Fruit fly (Drosophila melanogaster): Measurements from ENCODE around the gene Sfp23F.
A peak's percentile ranks its signal among the peaks of the same experiment; 100 is the strongest.

Sfp23F gene

DNA sequence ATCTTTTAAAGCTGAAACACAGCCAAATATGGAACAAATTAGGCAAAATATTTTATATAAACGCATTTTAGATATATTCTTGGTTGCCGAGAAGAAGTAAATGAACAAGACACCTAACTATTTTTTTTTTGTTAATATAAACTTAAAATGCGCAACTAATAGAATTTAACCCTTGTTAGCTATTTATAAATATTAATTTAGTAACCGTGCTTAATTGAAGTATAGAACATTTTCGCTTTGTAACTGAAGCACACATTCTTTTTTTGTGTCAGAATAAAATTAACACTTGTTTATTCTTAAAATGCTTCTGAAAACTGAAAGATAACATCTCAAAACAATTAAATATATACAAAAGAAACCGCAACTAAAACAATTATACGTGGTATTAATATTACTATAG lies at the start of gene Sfp23F:
Gene Sfp23F, minus strand, starts transcription at position 101 of the 400 bp plus-strand sequence.
- TF ChIP-seq CG10669 (GFP tag; optimal IDR thresholded peaks at IDR 0.05) (no peak), Hr39 (GFP tag; optimal IDR thresholded peaks at IDR 0.05) (no peak), Blimp-1 (GFP tag; optimal IDR thresholded peaks at IDR 0.05) (no peak), Hr38 (GFP tag; optimal IDR thresholded peaks at IDR 0.05) (no peak), CG34406 (GFP tag; optimal IDR thresholded peaks at IDR 0.05) (no peak), eg (GFP tag; IDR thresholded peaks at IDR 0.05) (no peak), Ets21C (GFP tag; optimal IDR thresholded peaks at IDR 0.05) (no peak), Sox14 (GFP tag; optimal IDR thresholded peaks at IDR 0.05) (no peak), acj6 (GFP tag; optimal IDR thresholded peaks at IDR 0.05) (no peak)

DNA sequence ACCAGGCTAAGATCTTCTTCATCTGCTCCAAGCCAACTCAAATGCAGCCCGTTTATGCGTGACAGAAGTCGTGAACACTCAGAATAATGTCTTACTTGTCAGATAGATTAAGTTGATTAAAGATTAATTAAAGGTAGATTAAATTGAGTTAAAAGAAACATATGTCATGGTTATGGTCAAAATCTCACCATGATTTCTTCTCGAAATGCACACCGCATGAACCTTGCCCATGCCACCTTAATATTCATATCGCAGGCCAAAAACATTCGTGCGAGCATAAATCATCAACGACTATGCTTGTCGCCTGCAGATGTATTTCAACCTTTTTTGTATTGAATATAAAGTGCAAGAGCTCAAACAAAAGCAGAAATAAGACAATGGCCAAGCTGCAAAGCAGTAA lies 49.5 kb upstream of the Sfp23F start:
- TF ChIP-seq fd59A (GFP tag; optimal IDR thresholded peaks at IDR 0.05) (peak; percentile 78), Smox (GFP tag; optimal IDR thresholded peaks at IDR 0.05) (peak; percentile 83), fd85E (GFP tag; optimal IDR thresholded peaks at IDR 0.05) (peak; percentile 11), Sox102F (GFP tag; optimal IDR thresholded peaks at IDR 0.05) (peak; percentile 95), ss (GFP tag; optimal IDR thresholded peaks at IDR 0.05) (peak; percentile 46 to 68), pdm3 (GFP tag; optimal IDR thresholded peaks at IDR 0.05) (peak; percentile 92), CG16779 (tag; optimal IDR thresholded peaks at IDR 0.05) (peak; percentile 34), CG10669 (GFP tag; optimal IDR thresholded peaks at IDR 0.05) (peak; percentile 52), CG6854 (GFP tag; optimal IDR thresholded peaks at IDR 0.05) (no peak), acj6 (GFP tag; optimal IDR thresholded peaks at IDR 0.05) (peak; percentile 76), Lpt (GFP tag; optimal IDR thresholded peaks at IDR 0.05) (peak; percentile 70), Ets96B (tag; optimal IDR thresholded peaks at IDR 0.05) (peak; percentile 63), CG34406 (GFP tag; optimal IDR thresholded peaks at IDR 0.05) (peak; percentile 70), net (GFP tag; optimal IDR thresholded peaks at IDR 0.05) (peak; percentile 73), cyc (GFP tag; optimal IDR thresholded peaks at IDR 0.05) (peak; percentile 75), CG31627 (GFP tag; optimal IDR thresholded peaks at IDR 0.05) (peak; percentile 87), Sox14 (GFP tag; optimal IDR thresholded peaks at IDR 0.05) (peak; percentile 93), dac (GFP tag; optimal IDR thresholded peaks at IDR 0.05) (peak; percentile 84), salr (GFP tag; optimal IDR thresholded peaks at IDR 0.05) (peak; percentile 59 to 81), Eip75B (GFP tag; optimal IDR thresholded peaks at IDR 0.05) (peak; percentile 80), dsx (GFP tag; optimal IDR thresholded peaks at IDR 0.05; ENCODE audit: poor library complexity, severe bottlenecking) (peak; percentile 71), svp (GFP tag) (peak; percentile 86), Blimp-1 (GFP tag; optimal IDR thresholded peaks at IDR 0.05) (peak; percentile 66), CG6276 (GFP tag; optimal IDR thresholded peaks at IDR 0.05) (peak; percentile 82), CG8319 (GFP tag; optimal IDR thresholded peaks at IDR 0.05) (peak; percentile 35), Eip93F (GFP tag; optimal IDR thresholded peaks at IDR 0.05) (peak; percentile 53), CG6808 (GFP tag; optimal IDR thresholded peaks at IDR 0.05) (peak; percentile 53), CG15336 (GFP tag; IDR thresholded peaks at IDR 0.05) (peak; percentile 94), CG8632 (GFP tag; optimal IDR thresholded peaks at IDR 0.05) (peak; percentile 66), achi (GFP tag; optimal IDR thresholded peaks at IDR 0.05) (peak; percentile 83), OdsH (GFP tag; optimal IDR thresholded peaks at IDR 0.05) (peak; percentile 93), Gug (GFP tag; IDR thresholded peaks at IDR 0.05) (peak; percentile 69), CG7368 (GFP tag; optimal IDR thresholded peaks at IDR 0.05) (peak; percentile 71), fkh (GFP tag; optimal IDR thresholded peaks at IDR 0.05) (no peak), CG9139 (GFP tag; optimal IDR thresholded peaks at IDR 0.05) (no peak), CG11902 (GFP tag; optimal IDR thresholded peaks at IDR 0.05) (peak; percentile 15), CG3032 (tag; optimal IDR thresholded peaks at IDR 0.05) (peak; percentile 71), Ets21C (GFP tag; optimal IDR thresholded peaks at IDR 0.05) (peak; percentile 89), CG1621 (tag; optimal IDR thresholded peaks at IDR 0.05) (peak; percentile 76), CG32006 (GFP tag; optimal IDR thresholded peaks at IDR 0.05) (peak; percentile 81), spab (GFP tag; optimal IDR thresholded peaks at IDR 0.05) (peak; percentile 31), Hr39 (GFP tag; optimal IDR thresholded peaks at IDR 0.05) (peak; percentile 83), CG10631 (GFP tag; optimal IDR thresholded peaks at IDR 0.05) (peak; percentile 83), Hr4 (GFP tag; optimal IDR thresholded peaks at IDR 0.05) (peak; percentile 88), CG6163 (GFP tag; IDR thresholded peaks at IDR 0.05) (peak; percentile 95), CG6792 (GFP tag; optimal IDR thresholded peaks at IDR 0.05) (peak; percentile 86), Met (GFP tag; optimal IDR thresholded peaks at IDR 0.05) (peak; percentile 89)

Data from whole organism, prepupa.